Worm (Caenorhabditis elegans) whole organism, mixed stage, embryonic: ENCODE data around the gene disl-2.

Source experiments
- bed-3 ChIP-seq: fragments of 200-800 bp; sonication (Bioruptor generic); optimal IDR thresholded peaks from 3 replicates; lab custom pipeline; 2018; ENCODE audit warnings: mild to moderate bottlenecking, missing genetic modification characterization, moderate library complexity, missing compliant biosample characterization
- ces-1 ChIP-seq: fragments of 150-350 bp; optimal IDR thresholded peaks from 2 replicates; lab custom pipeline; 2014; ENCODE audit warnings: missing biosample characterization, missing genetic modification reagents, missing genetic modification characterization
- elt-3 ChIP-seq: fragments of 150-350 bp; optimal IDR thresholded peaks from 2 replicates; lab custom pipeline; 2014; ENCODE audit warnings: missing biosample characterization, missing genetic modification characterization
- lin-13 ChIP-seq: fragments of 150-350 bp; optimal IDR thresholded peaks from 2 replicates; lab custom pipeline; 2014; ENCODE audit warnings: missing biosample characterization, missing genetic modification characterization
- lsy-2 ChIP-seq: fragments of 150-350 bp; optimal IDR thresholded peaks from 2 replicates; lab custom pipeline; 2014; ENCODE audit warnings: missing biosample characterization, missing genetic modification characterization
- mab-5 ChIP-seq: fragments of 150-350 bp; optimal IDR thresholded peaks from 2 replicates; lab custom pipeline; 2014; ENCODE audit warnings: missing biosample characterization, missing genetic modification characterization
- mep-1 ChIP-seq: fragments of 150-350 bp; optimal IDR thresholded peaks from 2 replicates; lab custom pipeline; 2017; ENCODE audit warnings: missing biosample characterization, missing genetic modification reagents, missing genetic modification characterization, inconsistent platforms
- nhr-237 ChIP-seq: fragments of 150-350 bp; optimal IDR thresholded peaks from 2 replicates; lab custom pipeline; 2014; ENCODE audit warnings: missing biosample characterization, missing genetic modification characterization
- nhr-28 ChIP-seq: fragments of 150-350 bp; optimal IDR thresholded peaks from 2 replicates; lab custom pipeline; 2014; ENCODE audit warnings: missing biosample characterization, missing genetic modification characterization
- nhr-76 ChIP-seq: sonication (generic microtip); optimal IDR thresholded peaks from 2 replicates; lab custom pipeline; 2017; ENCODE audit warnings: missing biosample characterization, missing genetic modification characterization
- pha-4 ChIP-seq: fragments of 150-350 bp; optimal IDR thresholded peaks from 2 replicates; lab custom pipeline; 2018; ENCODE audit warnings: missing biosample characterization, missing genetic modification reagents, missing genetic modification characterization
- sptf-1 ChIP-seq: sonication (generic microtip); optimal IDR thresholded peaks from 2 replicates; lab custom pipeline; 2017; ENCODE audit warnings: mild to moderate bottlenecking, missing genetic modification characterization, moderate library complexity, missing compliant biosample characterization
- tbx-8 ChIP-seq: fragments of 200-800 bp; sonication (Bioruptor generic); optimal IDR thresholded peaks from 2 replicates; lab custom pipeline; 2018; ENCODE audit warnings: mild to moderate bottlenecking, missing genetic modification characterization, moderate library complexity, missing compliant biosample characterization
- ztf-11 ChIP-seq: fragments of 150-350 bp; optimal IDR thresholded peaks from 2 replicates; lab custom pipeline; 2014; ENCODE audit warnings: missing biosample characterization, missing genetic modification characterization

DNA sequence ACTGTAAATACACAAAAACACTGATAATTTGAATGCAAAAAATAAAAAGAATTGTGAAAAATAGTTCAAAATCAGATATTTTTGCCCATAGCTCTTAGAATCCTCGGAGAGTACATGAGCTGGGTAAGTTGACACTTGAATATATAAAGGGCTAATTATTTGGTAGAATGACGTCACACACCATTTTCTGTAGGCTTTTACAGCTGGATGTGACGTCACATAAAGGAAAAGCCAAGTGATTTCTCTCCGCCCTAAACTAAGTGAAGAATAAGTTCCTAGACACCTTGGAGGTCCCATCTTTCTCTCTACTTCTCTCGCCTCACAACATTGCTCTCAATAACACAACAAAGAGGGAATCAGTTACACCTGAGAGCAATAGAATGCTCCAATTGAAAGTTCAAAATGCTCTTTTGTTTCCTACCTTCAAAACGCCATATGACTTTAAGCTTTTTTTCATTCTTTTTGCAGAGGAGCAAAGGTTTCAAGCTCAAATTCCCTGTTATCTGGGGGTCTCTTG is 44.2 kb downstream of the disl-2 start, which contains the start of gene osg-1:
- TF ChIP-seq nhr-237 (tag; lab: Kevin White, UChicago) = no peak
- TF ChIP-seq lin-13 (tag; lab: Kevin White, UChicago) = no peak
- TF ChIP-seq ces-1 = no peak
- no peak for TF ChIP-seq lsy-2 (tag; lab: Kevin White, UChicago)
- TF ChIP-seq pha-4 = no peak
- no peak for TF ChIP-seq mab-5 (tag; lab: Kevin White, UChicago)
- no peak for TF ChIP-seq sptf-1 (tag; lab: Kevin White, UChicago)
- no peak for TF ChIP-seq nhr-76 (tag; lab: Kevin White, UChicago)
- TF ChIP-seq nhr-28 (tag; lab: Kevin White, UChicago) = no peak
- TF ChIP-seq ztf-11 = no peak
- no peak for TF ChIP-seq elt-3 (tag; lab: Kevin White, UChicago)
- no peak for TF ChIP-seq tbx-8 (GFP tag; lab: Kevin White, UChicago)
- no peak for TF ChIP-seq mep-1 (tag; lab: Kevin White, UChicago)
- TF ChIP-seq bed-3 = no peak
